Fruit fly (Drosophila melanogaster): ENCODE results near the gene stx.

The stx gene

DNA sequence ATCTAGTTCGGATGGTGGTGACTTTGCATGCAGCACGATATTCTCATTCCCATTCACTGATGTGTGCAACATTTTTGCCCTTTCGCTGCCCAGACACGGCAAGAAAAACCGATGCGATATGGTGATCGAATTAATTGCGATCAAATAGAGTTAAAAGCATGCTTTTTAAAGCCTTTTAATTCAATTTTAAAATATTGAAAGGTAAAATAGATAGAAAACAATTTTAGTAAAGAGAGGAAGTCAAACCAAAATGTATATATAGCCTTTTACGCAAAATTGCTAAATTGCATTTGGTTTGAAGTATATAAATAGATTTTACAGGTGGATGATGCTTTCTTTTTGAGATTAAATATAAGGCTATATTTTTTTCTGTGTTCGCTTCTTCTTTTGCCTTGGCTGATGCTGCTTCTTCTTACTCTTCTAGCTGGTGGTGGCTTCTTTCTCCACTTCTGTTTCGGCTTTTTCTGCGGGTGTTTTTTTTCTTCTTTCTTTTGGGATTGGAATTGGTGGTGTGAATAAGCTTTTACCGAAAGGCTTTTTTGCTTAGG, 3.7 kb downstream of the stx start:
- no peak for TF ChIP-seq noc (tag; optimal IDR thresholded peaks at IDR 0.05)

DNA sequence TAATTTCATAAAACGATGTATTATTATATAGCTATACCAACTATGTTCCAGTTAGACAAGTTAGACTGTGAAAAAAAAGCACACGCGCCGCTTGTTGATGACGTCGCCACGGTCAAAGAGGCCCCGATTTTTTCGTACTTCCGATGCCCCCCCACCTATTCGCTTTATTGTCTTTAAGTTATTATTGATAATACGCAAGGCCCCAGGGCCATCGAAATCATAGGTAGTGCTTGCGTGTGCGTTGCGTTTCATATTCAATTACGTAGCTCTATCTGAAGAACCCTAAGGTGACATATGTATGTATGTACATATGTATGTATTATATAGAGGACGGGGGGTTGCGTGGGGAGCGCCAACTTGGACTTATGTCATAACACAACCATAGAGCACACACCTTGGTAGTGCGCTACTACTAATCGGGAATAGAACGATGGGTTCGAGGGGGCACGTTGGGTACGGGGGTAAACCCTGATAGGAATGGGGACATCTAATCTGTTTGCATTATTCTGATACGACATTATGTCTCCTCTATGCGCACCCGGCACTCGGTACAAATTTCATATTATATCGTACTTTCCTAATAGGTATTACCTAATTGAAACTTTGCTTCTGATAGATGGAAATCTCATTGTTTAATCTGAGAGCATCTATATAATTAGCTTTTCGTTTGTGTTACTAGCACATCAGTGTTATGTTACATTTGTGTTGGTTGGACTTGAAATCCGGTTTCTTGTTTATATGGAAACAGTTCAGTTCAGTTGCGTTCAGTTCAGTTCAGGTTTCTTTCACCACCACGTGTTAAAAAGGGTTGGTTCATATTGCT, 4.9 kb downstream of the stx start:
- peak; percentile 3 for TF ChIP-seq noc (tag; optimal IDR thresholded peaks at IDR 0.05)

DNA sequence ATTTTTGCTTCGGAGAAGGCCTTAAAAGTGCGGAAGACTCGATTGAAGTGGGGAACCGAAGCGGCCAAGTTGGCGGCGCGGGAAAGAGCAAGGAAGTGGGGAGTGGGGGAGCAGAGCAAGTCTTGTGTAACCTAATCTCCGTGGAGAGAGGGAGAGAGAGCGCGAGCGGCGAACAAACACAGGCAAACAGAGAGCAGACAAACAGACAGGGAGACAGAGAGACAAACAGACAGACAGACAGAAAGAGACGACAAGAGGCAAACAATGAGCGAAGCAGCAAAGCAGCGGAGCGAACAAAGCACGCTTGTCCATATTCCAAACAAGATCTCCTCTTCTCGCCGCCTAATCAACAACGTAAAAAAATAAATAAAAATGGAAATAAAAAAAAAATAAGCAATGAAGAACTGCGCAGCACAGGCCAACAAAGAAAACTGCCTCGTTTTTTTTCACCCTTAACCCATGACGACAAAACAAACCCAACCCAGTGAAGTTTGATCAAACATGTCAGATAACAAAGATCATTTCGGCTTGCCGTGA, 5.8 kb downstream of the stx start:
- TF ChIP-seq noc (tag; optimal IDR thresholded peaks at IDR 0.05), result no peak

- TF ChIP-seq noc (tag; optimal IDR thresholded peaks at IDR 0.05), result no peak
These were observed 6.7 kb downstream of the stx start for dm6 chrX:10738151-10738430.

dm6 chrX:10737422-10738150, 7.2 kb downstream of the stx start:
- TF ChIP-seq noc (tag; optimal IDR thresholded peaks at IDR 0.05), result peak; percentile 50

- no peak for TF ChIP-seq noc (tag; optimal IDR thresholded peaks at IDR 0.05)
These were observed 8.9 kb downstream of the stx start for dm6 chrX:10735682-10736353.

dm6 chrX:10734763-10735681, 9.7 kb downstream of the stx start:
- TF ChIP-seq noc (tag; optimal IDR thresholded peaks at IDR 0.05), result no peak

dm6 chrX:10732733-10733455, 11.8 kb downstream of the stx start:
- no peak for TF ChIP-seq noc (tag; optimal IDR thresholded peaks at IDR 0.05)

DNA sequence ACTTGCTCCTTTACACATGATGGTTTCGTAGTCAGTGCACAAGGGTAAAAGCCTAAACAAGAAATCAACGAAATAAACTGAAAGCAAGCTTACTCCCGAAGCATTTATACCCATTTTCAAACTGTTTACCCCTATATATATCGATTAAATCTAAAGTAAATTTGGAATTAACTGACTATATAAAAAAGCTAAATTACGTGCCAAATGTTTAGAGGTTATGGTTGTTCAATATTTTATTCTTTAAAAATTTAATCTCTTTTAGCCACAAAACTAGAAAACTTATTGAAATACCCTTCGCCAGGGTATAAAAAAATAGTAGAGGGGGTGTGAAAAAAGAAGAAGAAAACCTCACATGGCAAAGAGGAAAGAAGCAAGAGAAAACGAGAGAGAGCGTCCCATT, 12.9 kb downstream of the stx start:
- no peak for TF ChIP-seq noc (tag; optimal IDR thresholded peaks at IDR 0.05)

dm6 chrX:10731357-10731756, 13.4 kb downstream of the stx start:
- no peak for TF ChIP-seq noc (tag; optimal IDR thresholded peaks at IDR 0.05)

DNA sequence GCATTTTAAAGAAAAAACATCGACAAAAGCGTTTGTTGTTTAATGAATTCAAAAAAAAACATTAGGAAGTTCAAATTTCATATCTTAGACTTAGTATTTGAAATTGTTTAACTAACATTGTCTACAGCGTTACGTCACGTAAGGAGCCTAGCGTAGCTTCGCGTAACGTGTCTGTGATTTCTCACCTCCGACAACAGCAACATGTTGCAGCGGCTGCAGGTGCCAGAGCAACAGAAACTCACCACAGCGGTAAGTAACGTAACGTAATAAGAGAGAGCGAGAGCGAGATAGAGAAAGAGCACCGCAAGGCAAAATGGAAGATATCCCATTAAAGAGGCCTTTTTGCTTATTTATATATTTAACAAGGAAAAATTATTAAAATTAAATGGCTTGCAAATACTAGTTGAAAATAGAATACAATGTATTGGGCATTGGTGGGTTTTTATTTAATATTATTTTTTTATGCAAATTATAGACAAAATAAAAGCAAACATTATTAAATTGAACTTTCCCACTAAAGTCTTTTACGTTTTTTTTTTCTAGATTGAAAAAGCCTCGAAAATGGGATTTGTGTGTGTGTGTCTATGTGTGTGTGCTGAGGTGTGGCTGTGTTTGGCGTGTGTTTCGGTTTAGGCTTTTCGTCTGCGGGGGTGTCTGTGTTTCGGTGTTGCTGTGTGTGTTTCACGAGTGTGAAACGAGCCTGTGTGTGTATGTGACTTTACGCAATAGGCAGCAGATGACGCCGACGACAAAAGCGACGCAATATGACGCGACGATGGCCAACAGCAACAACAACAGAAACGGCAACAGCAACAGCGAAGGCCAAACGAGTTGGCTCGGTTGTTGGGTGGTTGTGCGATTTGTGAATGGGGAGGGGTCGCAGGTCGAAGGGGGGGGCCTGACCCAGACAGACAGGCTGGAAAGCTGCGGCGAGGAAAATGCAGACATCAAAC, 14.5 kb downstream of the stx start:
- TF ChIP-seq noc (tag; optimal IDR thresholded peaks at IDR 0.05), result no peak

DNA sequence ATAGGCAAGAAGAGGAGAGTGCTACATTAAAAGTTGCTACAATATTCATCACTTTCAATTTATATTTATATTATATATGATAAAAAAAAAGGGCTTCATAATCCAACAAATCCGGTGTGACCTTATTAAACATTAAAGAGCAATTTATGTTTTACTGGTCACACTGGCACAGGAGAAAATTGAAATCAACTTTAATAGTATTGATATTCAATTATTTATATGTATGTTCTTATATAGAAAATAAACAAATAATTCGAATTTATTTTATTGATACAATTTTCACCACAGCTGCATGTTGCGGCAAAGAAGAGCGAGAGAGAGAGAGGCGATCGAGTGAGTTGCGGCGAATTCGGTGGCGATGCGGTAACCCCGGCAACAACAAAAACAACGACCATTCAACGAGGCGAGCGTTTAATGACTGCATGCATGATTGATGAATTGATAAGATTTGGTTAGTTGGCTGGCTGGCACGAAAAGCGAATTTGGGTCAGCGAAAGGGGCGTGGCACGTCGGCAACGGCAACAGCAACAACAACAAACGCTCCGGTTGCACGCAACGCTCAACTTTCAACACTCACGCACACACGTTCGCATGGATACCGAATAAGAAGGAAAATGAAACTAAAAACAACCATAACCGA, 15.4 kb downstream of the stx start:
- no peak for TF ChIP-seq noc (tag; optimal IDR thresholded peaks at IDR 0.05)

DNA sequence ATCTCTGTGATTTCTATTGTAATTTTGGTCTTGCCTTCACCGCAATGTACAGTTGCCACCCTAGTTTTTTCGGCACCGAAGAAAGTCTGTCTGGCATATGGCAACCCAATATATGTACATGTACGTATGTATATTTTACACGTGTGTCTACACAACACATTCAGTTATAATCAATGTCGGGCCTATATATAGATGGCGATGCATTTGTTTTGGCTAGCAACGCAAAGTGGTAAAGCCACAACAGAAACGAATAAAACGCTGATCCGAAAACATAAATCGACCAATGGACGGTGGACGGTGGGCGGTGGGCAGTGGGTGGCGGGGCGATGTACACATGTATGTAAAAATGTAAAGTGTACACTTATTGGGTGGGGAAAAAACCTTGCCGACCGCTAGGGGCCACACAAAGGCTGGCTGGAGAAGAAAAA, 16.2 kb downstream of the stx start:
- no peak for TF ChIP-seq noc (tag; optimal IDR thresholded peaks at IDR 0.05)
